Worm (Caenorhabditis elegans): ENCODE results near the gene ttr-27.

ttr-27 gene

DNA sequence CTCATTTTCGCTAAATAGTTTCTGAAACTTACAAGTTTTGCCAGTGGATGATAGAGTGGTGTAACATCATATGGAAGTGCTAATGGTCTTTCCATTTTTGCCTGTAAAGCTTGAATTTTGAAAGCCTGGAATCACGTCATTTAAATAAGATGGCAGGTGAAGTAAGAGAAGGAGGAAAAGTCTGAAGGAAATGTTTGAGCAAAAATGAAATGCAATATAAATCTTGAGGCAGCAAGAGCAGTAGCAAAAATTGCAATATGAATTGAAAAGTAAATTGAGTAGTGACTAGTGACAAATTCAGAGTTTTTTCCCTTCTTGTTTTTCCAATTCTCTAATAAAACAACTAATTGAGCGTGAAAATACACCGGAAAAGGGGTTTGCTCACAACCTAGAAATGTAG, 18.0 kb downstream of the ttr-27 start, which contains the start of gene glb-24:
TSS of gene glb-24 (minus strand) at position 101 of the 400 bp plus-strand sequence.
- TF ChIP-seq rnt-1 (tag; optimal IDR thresholded peaks at IDR 0.05) (no peak), odd-2 (tag; optimal IDR thresholded peaks at IDR 0.05) (no peak), ceh-30 (tag; optimal IDR thresholded peaks at IDR 0.05) (no peak), pat-9 (tag; optimal IDR thresholded peaks at IDR 0.05) (no peak), nhr-232 (tag; optimal IDR thresholded peaks at IDR 0.05) (no peak), unc-55 (GFP tag; optimal IDR thresholded peaks at IDR 0.05) (no peak), pha-4 (tag; optimal IDR thresholded peaks at IDR 0.05) (no peak), eyg-1 (tag; optimal IDR thresholded peaks at IDR 0.05) (no peak), lin-11 (tag; optimal IDR thresholded peaks at IDR 0.05) (no peak), pag-3 (tag; optimal IDR thresholded peaks at IDR 0.05; ENCODE audit: borderline replicate concordance) (no peak), C08G9.2 (tag; optimal IDR thresholded peaks at IDR 0.05) (no peak), hlh-13 (GFP tag; optimal IDR thresholded peaks at IDR 0.05) (no peak), pqm-1 (tag; optimal IDR thresholded peaks at IDR 0.05) (no peak)

- TF ChIP-seq pha-2 (tag; optimal IDR thresholded peaks at IDR 0.05) (no peak), fax-1 (tag; optimal IDR thresholded peaks at IDR 0.05) (no peak), che-1 (tag; optimal IDR thresholded peaks at IDR 0.05) (no peak), ceh-19 (GFP tag; optimal IDR thresholded peaks at IDR 0.05) (no peak)
Measured at ce11 chrV:12882370-12882769, 21.5 kb downstream of the ttr-27 start.

DNA sequence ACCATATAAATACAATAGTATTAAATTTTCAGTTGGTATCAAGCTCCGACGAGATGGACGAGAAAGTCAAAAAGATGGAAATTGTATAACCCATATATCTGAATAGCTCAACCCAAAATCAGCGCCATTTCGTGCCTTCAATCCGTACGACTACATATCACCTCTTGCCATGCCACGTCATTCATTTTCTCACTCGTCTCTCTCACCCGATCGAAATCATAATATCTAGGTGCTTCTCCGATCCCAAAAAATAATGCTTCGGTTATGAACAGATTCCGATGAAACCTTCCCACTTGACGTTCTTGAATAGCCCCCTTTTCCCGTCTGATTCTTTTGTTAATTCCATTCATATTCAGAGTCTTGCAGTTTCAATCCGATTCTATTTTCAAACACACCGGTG, 22.5 kb downstream of the ttr-27 start:
- TF ChIP-seq nfya-1 (tag; optimal IDR thresholded peaks at IDR 0.05) (no peak), gmeb-2 (tag; optimal IDR thresholded peaks at IDR 0.05) (no peak), nhr-11 (tag; optimal IDR thresholded peaks at IDR 0.05) (no peak), T23F11.4 (GFP tag; optimal IDR thresholded peaks at IDR 0.05) (no peak), pha-4 (tag; optimal IDR thresholded peaks at IDR 0.05) (no peak), pag-3 (tag; optimal IDR thresholded peaks at IDR 0.05; ENCODE audit: borderline replicate concordance) (no peak), ceh-48 (tag; optimal IDR thresholded peaks at IDR 0.05) (no peak), lim-6 (tag; optimal IDR thresholded peaks at IDR 0.05) (no peak), hlh-8 (tag; optimal IDR thresholded peaks at IDR 0.05) (no peak)

DNA sequence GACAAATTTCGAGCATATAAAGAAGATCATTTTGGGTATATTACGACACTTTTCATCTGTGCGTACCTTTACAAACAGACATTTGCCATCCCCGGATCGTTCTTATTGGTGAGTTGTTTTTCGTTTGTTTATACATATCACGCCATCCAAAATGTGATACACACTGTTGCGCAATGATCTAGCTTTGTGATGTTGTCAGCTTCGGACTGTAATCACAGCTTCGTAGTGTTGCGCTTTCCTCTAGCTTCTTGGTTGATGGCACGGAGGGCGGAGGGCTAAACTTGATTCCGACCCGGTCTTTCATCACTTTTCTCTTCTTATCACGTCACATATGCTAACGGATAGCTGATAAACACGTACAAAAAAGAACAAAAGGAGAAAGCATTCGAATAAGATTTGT, 24.5 kb downstream of the ttr-27 start:
- no peak for TF ChIP-seq che-1 (tag; optimal IDR thresholded peaks at IDR 0.05)

- no peak for TF ChIP-seq hlh-15 (tag; optimal IDR thresholded peaks at IDR 0.05)
- no peak for TF ChIP-seq nfya-1 (tag; optimal IDR thresholded peaks at IDR 0.05)
- TF ChIP-seq dve-1 (tag; optimal IDR thresholded peaks at IDR 0.05), result no peak
Measured at ce11 chrV:12877579-12877978, 26.3 kb downstream of the ttr-27 start.

DNA sequence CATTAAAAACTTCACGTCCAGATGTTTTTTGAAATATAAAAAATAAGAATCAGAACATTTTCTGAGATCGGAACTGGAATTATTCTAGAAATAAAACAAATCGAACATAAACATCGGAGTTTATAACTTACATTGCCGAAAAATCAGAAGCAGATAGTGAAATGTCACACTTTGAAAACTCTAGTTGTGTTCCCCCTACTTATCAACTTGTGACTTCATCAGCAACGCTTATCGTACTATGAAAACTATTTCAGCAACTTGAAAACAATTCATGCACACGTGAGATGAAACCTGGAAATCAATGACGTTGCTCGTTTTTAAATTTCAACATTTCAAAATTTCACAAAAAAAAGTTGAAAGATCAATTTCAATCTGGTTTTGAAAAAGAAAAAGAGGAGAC, 27.2 kb downstream of the ttr-27 start:
- TF ChIP-seq pax-1 (tag; optimal IDR thresholded peaks at IDR 0.05), result no peak
- no peak for TF ChIP-seq rnt-1 (tag; optimal IDR thresholded peaks at IDR 0.05)
- TF ChIP-seq unc-86 (tag; optimal IDR thresholded peaks at IDR 0.05), result no peak
- TF ChIP-seq ceh-6 (GFP tag; optimal IDR thresholded peaks at IDR 0.05), result no peak
- TF ChIP-seq ceh-48 (tag; optimal IDR thresholded peaks at IDR 0.05), result no peak
- no peak for TF ChIP-seq unc-55 (GFP tag; optimal IDR thresholded peaks at IDR 0.05)
- no peak for TF ChIP-seq ceh-14 (tag; optimal IDR thresholded peaks at IDR 0.05)
- no peak for TF ChIP-seq C08G9.2 (tag; optimal IDR thresholded peaks at IDR 0.05)

DNA sequence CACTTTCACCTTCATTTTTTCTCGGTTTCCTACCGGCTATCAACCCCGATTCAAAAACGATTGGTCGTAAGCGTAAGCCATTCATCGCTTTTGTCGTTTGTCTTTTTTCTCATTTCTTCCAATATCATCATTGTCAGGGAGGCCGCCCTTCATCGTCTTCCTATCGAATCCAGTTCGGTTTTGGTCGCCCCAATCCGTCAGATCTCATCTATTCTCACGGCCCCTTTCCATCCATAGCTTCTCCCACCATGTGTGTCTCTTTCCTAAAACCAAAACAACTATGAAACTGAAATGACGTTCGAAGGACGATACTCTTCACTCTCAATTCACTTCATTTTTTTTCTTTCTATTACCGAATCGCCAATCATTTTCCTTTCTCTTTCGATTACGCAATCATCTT, 28.0 kb downstream of the ttr-27 start:
- TF ChIP-seq ztf-16 (tag; optimal IDR thresholded peaks at IDR 0.05) (no peak), fkh-6 (tag; optimal IDR thresholded peaks at IDR 0.05) (no peak), ceh-31 (tag; optimal IDR thresholded peaks at IDR 0.05) (no peak), sdc-2 (tag; optimal IDR thresholded peaks at IDR 0.05) (no peak), hlh-15 (tag; optimal IDR thresholded peaks at IDR 0.05) (no peak), nhr-11 (tag; optimal IDR thresholded peaks at IDR 0.05) (no peak), lin-11 (tag; optimal IDR thresholded peaks at IDR 0.05) (no peak), ceh-45 (GFP tag; IDR thresholded peaks at IDR 0.05) (no peak), nhr-232 (tag; optimal IDR thresholded peaks at IDR 0.05) (no peak), gmeb-2 (tag; optimal IDR thresholded peaks at IDR 0.05) (no peak), ceh-2 (tag; optimal IDR thresholded peaks at IDR 0.05) (no peak), zip-5 (tag; optimal IDR thresholded peaks at IDR 0.05) (no peak), dve-1 (tag; optimal IDR thresholded peaks at IDR 0.05) (no peak), ceh-6 (GFP tag; optimal IDR thresholded peaks at IDR 0.05) (no peak), ceh-18 (tag; optimal IDR thresholded peaks at IDR 0.05) (no peak), hlh-8 (tag; optimal IDR thresholded peaks at IDR 0.05) (no peak), ceh-34 (tag; optimal IDR thresholded peaks at IDR 0.05) (no peak)
